Worm (Caenorhabditis elegans) whole organism, midembryonic: ENCODE data around the gene chil-2.

Experiments
- klf-2 ChIP-seq: fragments of 200-800 bp; sonication (Bioruptor generic); conservative IDR thresholded peaks from 2 replicates; pipeline ENCODE4 v1.3.6; 2022; ENCODE audit warnings: missing genetic modification reagents, missing genetic modification characterization, missing compliant biosample characterization
- ref-1 ChIP-seq: fragments of 200-800 bp; sonication (Bioruptor generic); conservative IDR thresholded peaks from 2 replicates; pipeline ENCODE4 v1.3.6; 2022; ENCODE audit warnings: missing genetic modification reagents, missing genetic modification characterization, missing compliant biosample characterization
- tab-1 ChIP-seq: fragments of 200-800 bp; sonication (Bioruptor generic); IDR thresholded peaks from 2 replicates; pipeline ENCODE4 v1.3.6; 2022; ENCODE audit warnings: missing genetic modification characterization, missing compliant biosample characterization
- ztf-29 ChIP-seq: fragments of 200-800 bp; sonication (Bioruptor generic); IDR thresholded peaks from 2 replicates; pipeline ENCODE4 v1.3.6; 2022; ENCODE audit warnings: missing genetic modification reagents, missing genetic modification characterization, missing compliant biosample characterization

ce11 chrII:9849497-9849896 is 24.9 kb downstream of the chil-2 start, which contains the start of gene old-2:
- no peak for TF ChIP-seq ztf-29 (GFP tag; lab: Robert Waterston, UW)
- no peak for TF ChIP-seq tab-1
- TF ChIP-seq ref-1 (GFP tag; lab: Robert Waterston, UW), result no peak
- TF ChIP-seq klf-2 (GFP tag; lab: Robert Waterston, UW), result no peak
